Worm (Caenorhabditis elegans) whole organism, L3 larva: ENCODE results near the gene cyp-35A3.

Experiments
- ceh-82 ChIP-seq: fragments of 150-350 bp; optimal IDR thresholded peaks from 2 replicates; lab custom pipeline; 2014; ENCODE audit warnings: missing biosample characterization, missing genetic modification characterization
- nhr-76 ChIP-seq: fragments of 150-350 bp; sonication (generic microtip); optimal IDR thresholded peaks from 5 replicates; lab custom pipeline; 2014; ENCODE audit warnings: missing biosample characterization, missing genetic modification characterization
- unc-62 ChIP-seq: fragments of 150-350 bp; sonication (generic microtip); optimal IDR thresholded peaks from 4 replicates; lab custom pipeline; 2014; ENCODE audit warnings: missing biosample characterization, missing genetic modification reagents, missing genetic modification characterization

DNA sequence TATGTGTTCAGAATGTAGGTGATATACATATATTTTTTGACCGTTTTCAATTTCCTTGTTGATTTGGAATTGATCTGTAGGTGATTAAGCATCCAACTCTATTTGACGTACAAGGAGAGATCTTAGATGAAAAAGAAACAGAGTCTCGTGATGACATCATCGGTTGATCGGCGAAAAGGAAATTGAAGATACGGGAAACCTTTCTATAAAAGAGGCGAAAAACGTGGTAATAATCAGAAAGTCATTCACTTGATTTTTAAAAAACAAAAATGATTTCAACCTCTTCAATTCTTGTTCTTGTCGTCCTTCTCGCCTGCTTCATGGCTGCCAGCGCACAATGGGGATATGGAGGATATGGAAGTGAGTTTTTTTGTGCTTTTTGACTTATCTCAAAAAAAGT is 38.2 kb upstream of the cyp-35A3 start, which contains the start of gene nlp-29:
- TF ChIP-seq ceh-82 (tag; lab: Kevin White, UChicago) (no peak), nhr-76 (tag; lab: Kevin White, UChicago) (no peak), unc-62 (no peak)
